Fruit fly (Drosophila melanogaster) whole organism, prepupa: ENCODE data around the gene br.

Source experiments
- Blimp-1 ChIP-seq: fragments of 200-800 bp; sonication (Bioruptor generic); optimal IDR thresholded peaks from 3 replicates; lab custom pipeline; 2017; ENCODE audit warnings: missing biosample characterization, missing genetic modification characterization, mild to moderate bottlenecking, moderate library complexity, missing genetic modification reagents
- CG10631 ChIP-seq: fragments of 200-800 bp; sonication (Bioruptor generic); optimal IDR thresholded peaks from 2 replicates; lab custom pipeline; 2016; ENCODE audit warnings: missing biosample characterization, missing genetic modification characterization
- CG10669 ChIP-seq: fragments of 200-800 bp; sonication (Bioruptor generic); optimal IDR thresholded peaks from 3 replicates; lab custom pipeline; 2018; ENCODE audit warnings: missing biosample characterization, mild to moderate bottlenecking, missing genetic modification characterization, moderate library complexity
- CG11294 ChIP-seq: fragments of 200-800 bp; sonication (Bioruptor generic); IDR thresholded peaks from 2 replicates; pipeline ENCODE4 v1.3.6; 2022; ENCODE audit warnings: missing biosample characterization, missing genetic modification characterization
- CG11762 ChIP-seq: fragments of 200-800 bp; sonication (Bioruptor generic); optimal IDR thresholded peaks from 3 replicates; lab custom pipeline; 2016; ENCODE audit warnings: missing biosample characterization, missing genetic modification characterization; ENCODE audit not compliant: insufficient read depth
- CG11902 ChIP-seq: fragments of 200-800 bp; sonication (Bioruptor generic); optimal IDR thresholded peaks from 3 replicates; lab custom pipeline; 2016; ENCODE audit warnings: missing biosample characterization, missing genetic modification characterization
- CG15336 ChIP-seq: fragments of 200-800 bp; sonication (Bioruptor generic); IDR thresholded peaks from 2 replicates; pipeline ENCODE4 v1.3.6; 2022; ENCODE audit warnings: missing biosample characterization, missing genetic modification characterization
- CG1621 ChIP-seq: fragments of 200-800 bp; sonication (Bioruptor generic); optimal IDR thresholded peaks from 3 replicates; lab custom pipeline; 2018; ENCODE audit warnings: missing biosample characterization, mild to moderate bottlenecking, missing genetic modification characterization
- CG31627 ChIP-seq: fragments of 200-800 bp; sonication (Bioruptor generic); optimal IDR thresholded peaks from 3 replicates; lab custom pipeline; 2016; ENCODE audit warnings: missing biosample characterization, missing genetic modification characterization
- CG32006 ChIP-seq: fragments of 200-800 bp; sonication (Bioruptor generic); optimal IDR thresholded peaks from 3 replicates; lab custom pipeline; 2017; ENCODE audit warnings: missing biosample characterization, mild to moderate bottlenecking, missing genetic modification characterization
- CG3919 ChIP-seq: fragments of 200-800 bp; sonication (Bioruptor generic); optimal IDR thresholded peaks from 3 replicates; lab custom pipeline; 2016; ENCODE audit warnings: missing biosample characterization, missing genetic modification characterization
- CG6163 ChIP-seq: fragments of 200-800 bp; sonication (Bioruptor generic); IDR thresholded peaks from 3 replicates; pipeline ENCODE4 v1.3.6; 2022; ENCODE audit warnings: missing biosample characterization, missing genetic modification characterization
- CG6276 ChIP-seq: fragments of 200-800 bp; sonication (Bioruptor generic); optimal IDR thresholded peaks from 2 replicates; lab custom pipeline; 2017; ENCODE audit warnings: missing biosample characterization, mild to moderate bottlenecking, missing genetic modification characterization
- CG6808 ChIP-seq: fragments of 200-800 bp; sonication (Bioruptor generic); optimal IDR thresholded peaks from 3 replicates; lab custom pipeline; 2017; ENCODE audit warnings: missing biosample characterization, missing genetic modification characterization, mild to moderate bottlenecking, moderate library complexity, missing genetic modification reagents
- CG6854 ChIP-seq: fragments of 200-800 bp; sonication (Bioruptor generic); optimal IDR thresholded peaks from 2 replicates; lab custom pipeline; 2017; ENCODE audit warnings: missing biosample characterization, mild to moderate bottlenecking, missing genetic modification characterization
- CG8119 ChIP-seq: fragments of 200-800 bp; sonication (Bioruptor generic); IDR thresholded peaks from 3 replicates; pipeline ENCODE4 v1.3.6; 2022; ENCODE audit warnings: missing biosample characterization, missing genetic modification characterization
- CG8319 ChIP-seq: fragments of 200-800 bp; sonication (Bioruptor generic); optimal IDR thresholded peaks from 3 replicates; lab custom pipeline; 2016; ENCODE audit warnings: missing biosample characterization, missing genetic modification characterization
- CG8632 ChIP-seq: fragments of 200-800 bp; sonication (Bioruptor generic); optimal IDR thresholded peaks from 3 replicates; lab custom pipeline; 2016; ENCODE audit warnings: missing biosample characterization, missing genetic modification characterization
- Eip75B ChIP-seq: fragments of 200-800 bp; sonication (Bioruptor generic); optimal IDR thresholded peaks from 3 replicates; lab custom pipeline; 2016; ENCODE audit warnings: missing biosample characterization, missing genetic modification characterization
- Eip78C ChIP-seq: fragments of 200-800 bp; sonication (Bioruptor generic); peaks from one replicate; lab custom pipeline; 2016; ENCODE audit warnings: missing biosample characterization, missing genetic modification characterization
- Eip93F ChIP-seq: fragments of 200-800 bp; sonication (Bioruptor generic); optimal IDR thresholded peaks from 2 replicates; lab custom pipeline; 2016; ENCODE audit warnings: missing biosample characterization, mild to moderate bottlenecking, missing genetic modification characterization
- Gug ChIP-seq: fragments of 200-800 bp; sonication (Bioruptor generic); IDR thresholded peaks from 2 replicates; pipeline ENCODE4 v1.3.6; 2022; ENCODE audit warnings: missing biosample characterization, missing genetic modification characterization
- Hr39 ChIP-seq: fragments of 200-800 bp; sonication (Bioruptor generic); optimal IDR thresholded peaks from 2 replicates; lab custom pipeline; 2016; ENCODE audit warnings: missing biosample characterization, missing genetic modification characterization
- Hr4 ChIP-seq: fragments of 200-800 bp; sonication (Bioruptor generic); optimal IDR thresholded peaks from 3 replicates; lab custom pipeline; 2016; ENCODE audit warnings: missing biosample characterization, missing genetic modification characterization
- Met ChIP-seq: fragments of 200-800 bp; sonication (Bioruptor generic); optimal IDR thresholded peaks from 3 replicates; lab custom pipeline; 2016; ENCODE audit warnings: missing biosample characterization, missing genetic modification characterization
- OdsH ChIP-seq: fragments of 200-800 bp; sonication (Bioruptor generic); optimal IDR thresholded peaks from 3 replicates; lab custom pipeline; 2016; ENCODE audit warnings: missing biosample characterization, missing genetic modification characterization
- Smox ChIP-seq: fragments of 200-800 bp; sonication (Bioruptor generic); optimal IDR thresholded peaks from 3 replicates; lab custom pipeline; 2016; ENCODE audit warnings: missing biosample characterization, missing genetic modification characterization
- Sox102F ChIP-seq: fragments of 200-800 bp; sonication (Bioruptor generic); optimal IDR thresholded peaks from 2 replicates; lab custom pipeline; 2016; ENCODE audit warnings: missing biosample characterization, mild to moderate bottlenecking, missing genetic modification characterization
- Sox14 ChIP-seq: fragments of 200-800 bp; sonication (Bioruptor generic); optimal IDR thresholded peaks from 3 replicates; lab custom pipeline; 2016; ENCODE audit warnings: missing biosample characterization, missing genetic modification characterization
- achi ChIP-seq: fragments of 200-800 bp; sonication (Bioruptor generic); optimal IDR thresholded peaks from 3 replicates; lab custom pipeline; 2016; ENCODE audit warnings: missing biosample characterization, missing genetic modification characterization
- acj6 ChIP-seq: fragments of 200-800 bp; sonication (Bioruptor generic); optimal IDR thresholded peaks from 3 replicates; lab custom pipeline; 2016; ENCODE audit warnings: missing biosample characterization, missing genetic modification characterization
- cyc ChIP-seq: fragments of 200-800 bp; sonication (Bioruptor generic); optimal IDR thresholded peaks from 3 replicates; lab custom pipeline; 2016; ENCODE audit warnings: missing biosample characterization, missing genetic modification characterization
- fd59A ChIP-seq: fragments of 200-800 bp; sonication (Bioruptor generic); optimal IDR thresholded peaks from 2 replicates; lab custom pipeline; 2017; ENCODE audit warnings: missing biosample characterization, mild to moderate bottlenecking, missing genetic modification characterization, missing genetic modification reagents
- fd85E ChIP-seq: fragments of 200-800 bp; sonication (Bioruptor generic); optimal IDR thresholded peaks from 3 replicates; lab custom pipeline; 2016; ENCODE audit warnings: missing biosample characterization, missing genetic modification characterization
- pdm3 ChIP-seq: fragments of 200-800 bp; sonication (Bioruptor generic); optimal IDR thresholded peaks from 3 replicates; lab custom pipeline; 2016; ENCODE audit warnings: missing biosample characterization, missing genetic modification characterization
- spab ChIP-seq: fragments of 200-800 bp; sonication (Bioruptor generic); optimal IDR thresholded peaks from 2 replicates; lab custom pipeline; 2017; ENCODE audit warnings: missing biosample characterization, mild to moderate bottlenecking, missing genetic modification characterization, missing genetic modification reagents
- ss ChIP-seq, 2 experiments: fragments of 200-800 bp; sonication (Bioruptor generic); optimal IDR thresholded peaks; 2 replicates in 1 of 2; 3 replicates in 1 of 2; lab custom pipeline; 2017 to 2018; ENCODE audit warnings: mild to moderate bottlenecking in 2 of 2, missing biosample characterization in 2 of 2, missing genetic modification characterization in 2 of 2, moderate library complexity in 1 of 2
- svp ChIP-seq: fragments of 200-800 bp; sonication (Bioruptor generic); peaks from one replicate; lab custom pipeline; 2016; ENCODE audit warnings: missing biosample characterization, missing genetic modification characterization
- vri ChIP-seq: fragments of 200-800 bp; sonication (Bioruptor generic); optimal IDR thresholded peaks from 3 replicates; lab custom pipeline; 2016; ENCODE audit warnings: missing biosample characterization, mild to moderate bottlenecking, missing genetic modification characterization

The br gene

dm6 chrX:1577120-1577519 lies 2.2 kb downstream of the br start:
- TF ChIP-seq CG6276 (no peak), CG6854 (GFP tag; lab: Kevin White, UChicago) (peak; percentile 6), vri (peak; percentile 59), fd59A (GFP tag; lab: Kevin White, UChicago) (no peak), Eip78C (GFP tag; lab: Kevin White, UChicago) (peak; percentile 0)

- TF ChIP-seq achi (GFP tag; lab: Kevin White, UChicago) (no peak), CG8319 (no peak), Sox14 (GFP tag; lab: Kevin White, UChicago) (peak; percentile 30), Sox102F (GFP tag; lab: Kevin White, UChicago) (no peak), Hr39 (GFP tag; lab: Kevin White, UChicago) (no peak), CG6163 (GFP tag; lab: Robert Waterston, UW) (0 out of 3 replicates have a peak, but pooled peaks have one; percentile 40), CG6276 (no peak), CG15336 (GFP tag; lab: Robert Waterston, UW) (no peak), Smox (GFP tag; lab: Kevin White, UChicago) (no peak), pdm3 (GFP tag; lab: Kevin White, UChicago) (no peak), CG1621 (no peak), CG31627 (no peak), CG11902 (GFP tag; lab: Kevin White, UChicago) (no peak), fd59A (GFP tag; lab: Kevin White, UChicago) (no peak), CG6854 (GFP tag; lab: Kevin White, UChicago) (no peak), CG11294 (no peak), Eip78C (GFP tag; lab: Kevin White, UChicago) (peak; percentile 53), ss (GFP tag; optimal IDR thresholded peaks at IDR 0.05; lab: Kevin White, UChicago) (peak in 1 of 2 experiments; percentile 9), CG6808 (no peak), Eip75B (GFP tag; lab: Kevin White, UChicago) (no peak), svp (peak; percentile 90), spab (no peak), CG8119 (GFP tag; lab: Robert Waterston, UW) (no peak), Eip93F (GFP tag; lab: Kevin White, UChicago) (no peak), vri (peak; percentile 59)
Observed at dm6 chrX:1578230-1578881, 3.4 kb downstream of the br start.

DNA sequence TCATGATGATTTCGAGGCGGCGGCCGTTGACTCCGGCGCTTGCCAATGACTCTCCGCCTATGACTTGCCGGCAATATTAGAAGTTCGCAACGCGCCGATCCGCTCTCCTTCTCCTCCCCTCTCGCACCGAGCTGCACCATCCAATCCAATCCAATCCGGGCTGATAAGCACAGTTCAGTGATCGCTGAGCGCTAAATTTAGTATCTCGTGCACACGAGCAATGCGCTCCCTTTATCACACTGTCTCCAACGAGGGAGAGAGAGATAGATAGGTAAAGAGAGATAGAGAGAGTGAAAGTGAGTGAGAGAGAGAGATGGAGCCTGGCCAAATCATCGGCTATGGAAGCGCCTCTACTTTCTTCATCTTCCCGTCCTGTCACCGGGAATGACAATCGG lies 3.9 kb downstream of the br start:
- TF ChIP-seq CG3919, result no peak
- peak; percentile 89 for TF ChIP-seq svp
- TF ChIP-seq CG8632 (GFP tag; lab: Kevin White, UChicago), result no peak
- TF ChIP-seq cyc, result no peak
- no peak for TF ChIP-seq CG10631 (GFP tag; lab: Kevin White, UChicago)
- TF ChIP-seq Blimp-1 (GFP tag; lab: Kevin White, UChicago), result peak; percentile 64
- TF ChIP-seq, all 60 proteins: peak for 2

- TF ChIP-seq CG32006 (GFP tag; lab: Kevin White, UChicago) (peak; percentile 50), Eip93F (GFP tag; lab: Kevin White, UChicago) (no peak), Gug (GFP tag; lab: Robert Waterston, UW) (no peak), acj6 (GFP tag; lab: Kevin White, UChicago) (no peak), CG3919 (no peak), Met (GFP tag; lab: Kevin White, UChicago) (peak; percentile 23), CG6276 (peak; percentile 9), CG10631 (GFP tag; lab: Kevin White, UChicago) (peak; percentile 6), Hr4 (GFP tag; lab: Kevin White, UChicago) (peak; percentile 5), CG8119 (GFP tag; lab: Robert Waterston, UW) (no peak), svp (peak; percentile 57), CG10669 (no peak), CG31627 (peak; percentile 21), Eip78C (GFP tag; lab: Kevin White, UChicago) (peak; percentile 59), Sox14 (GFP tag; lab: Kevin White, UChicago) (peak; percentile 24), CG11762 (GFP tag; lab: Kevin White, UChicago) (no peak), OdsH (GFP tag; lab: Kevin White, UChicago) (no peak), fd85E (no peak)
Observed at dm6 chrX:1580328-1580727, 5.4 kb downstream of the br start.
